Fruit fly (Drosophila melanogaster) whole organism, embryonic: ENCODE results near the gene CG43731.

Experiments
- Ada2b ChIP-seq: fragments of 200-800 bp; sonication (Bioruptor generic); IDR thresholded peaks from 2 replicates; pipeline ENCODE4 v1.3.6; 2022; ENCODE audit warnings: missing biosample characterization, missing genetic modification characterization
- Aef1 ChIP-seq: fragments of 200-800 bp; sonication (Bioruptor generic); IDR thresholded peaks from 3 replicates; pipeline ENCODE4 v1.3.6; 2022; ENCODE audit warnings: missing biosample characterization, missing genetic modification characterization
- Bgb ChIP-seq: fragments of 200-800 bp; sonication (Bioruptor generic); IDR thresholded peaks from 2 replicates; pipeline ENCODE4 v1.3.6; 2022; ENCODE audit warnings: missing biosample characterization, missing genetic modification characterization; ENCODE audit not compliant: partially characterized antibody
- BtbVII ChIP-seq: fragments of 200-800 bp; sonication (Bioruptor generic); optimal IDR thresholded peaks from 3 replicates; lab custom pipeline; 2017; ENCODE audit warnings: missing biosample characterization, mild to moderate bottlenecking, missing genetic modification characterization
- CG11723 ChIP-seq: fragments of 200-800 bp; sonication (Bioruptor generic); optimal IDR thresholded peaks from 2 replicates; lab custom pipeline; 2017; ENCODE audit warnings: missing biosample characterization, mild to moderate bottlenecking, missing genetic modification characterization
- CG13424 ChIP-seq: fragments of 200-800 bp; sonication (Bioruptor generic); optimal IDR thresholded peaks from 2 replicates; lab custom pipeline; 2019; ENCODE audit warnings: missing biosample characterization, mild to moderate bottlenecking, missing genetic modification characterization, moderate library complexity
- CG16813 ChIP-seq: fragments of 200-800 bp; sonication (Bioruptor generic); IDR thresholded peaks from 3 replicates; pipeline ENCODE4 v1.3.6; 2022; ENCODE audit warnings: missing biosample characterization, missing genetic modification characterization; ENCODE audit not compliant: partially characterized antibody
- CG42726 ChIP-seq: fragments of 200-800 bp; sonication (Bioruptor generic); IDR thresholded peaks from 2 replicates; pipeline ENCODE4 v1.3.6; 2022; ENCODE audit warnings: missing biosample characterization, missing genetic modification characterization; ENCODE audit not compliant: partially characterized antibody
- CG4820 ChIP-seq: fragments of 200-800 bp; sonication (Bioruptor generic); optimal IDR thresholded peaks from 3 replicates; lab custom pipeline; 2016; ENCODE audit warnings: missing biosample characterization, missing genetic modification characterization
- CG6689 ChIP-seq: fragments of 200-800 bp; sonication (Bioruptor generic); IDR thresholded peaks from 2 replicates; pipeline ENCODE4 v1.3.6; 2022; ENCODE audit warnings: missing biosample characterization, missing genetic modification characterization
- CG7271 ChIP-seq: fragments of 200-800 bp; sonication (Bioruptor generic); optimal IDR thresholded peaks from 2 replicates; lab custom pipeline; 2018; ENCODE audit warnings: missing biosample characterization, mild to moderate bottlenecking, missing genetic modification characterization, moderate library complexity
- CG7839 ChIP-seq: fragments of 200-800 bp; sonication (Bioruptor generic); optimal IDR thresholded peaks from 3 replicates; lab custom pipeline; 2018; ENCODE audit warnings: missing biosample characterization, mild to moderate bottlenecking, missing genetic modification characterization, moderate library complexity
- CG8924 ChIP-seq: fragments of 200-800 bp; optimal IDR thresholded peaks from 3 replicates; lab custom pipeline; 2019; ENCODE audit warnings: missing biosample characterization, mild to moderate bottlenecking, missing genetic modification characterization, moderate library complexity
- CG9727 ChIP-seq: fragments of 200-800 bp; sonication (Bioruptor generic); optimal IDR thresholded peaks from 3 replicates; lab custom pipeline; 2017; ENCODE audit warnings: missing biosample characterization, mild to moderate bottlenecking, missing genetic modification characterization
- Dbx ChIP-seq: fragments of 200-800 bp; sonication (Bioruptor generic); IDR thresholded peaks from 3 replicates; pipeline ENCODE4 v1.3.6; 2022; ENCODE audit warnings: missing biosample characterization, missing genetic modification characterization
- Doc2 ChIP-seq: fragments of 200-800 bp; sonication (Bioruptor generic); IDR thresholded peaks from 2 replicates; pipeline ENCODE4 v1.3.6; 2022; ENCODE audit warnings: missing biosample characterization, missing genetic modification characterization
- Gug ChIP-seq: fragments of 200-800 bp; sonication (Bioruptor generic); IDR thresholded peaks from 4 replicates; pipeline ENCODE4 v1.3.6; 2022; ENCODE audit warnings: missing biosample characterization, missing genetic modification characterization
- Hand ChIP-seq: fragments of 200-800 bp; sonication (Bioruptor generic); optimal IDR thresholded peaks from 2 replicates; lab custom pipeline; 2017; ENCODE audit warnings: mild to moderate bottlenecking, missing biosample characterization, missing genetic modification reagents, missing genetic modification characterization
- Hmr ChIP-seq: fragments of 200-800 bp; sonication (Bioruptor generic); optimal IDR thresholded peaks from 3 replicates; lab custom pipeline; 2017; ENCODE audit warnings: mild to moderate bottlenecking, missing biosample characterization, missing genetic modification reagents, missing genetic modification characterization
- Meics ChIP-seq: fragments of 200-800 bp; sonication (Bioruptor generic); optimal IDR thresholded peaks from 2 replicates; lab custom pipeline; 2017; ENCODE audit warnings: missing biosample characterization, mild to moderate bottlenecking, missing genetic modification characterization
- Oli ChIP-seq: fragments of 200-800 bp; sonication (Bioruptor generic); optimal IDR thresholded peaks from 2 replicates; lab custom pipeline; 2018; ENCODE audit warnings: missing biosample characterization, mild to moderate bottlenecking, missing genetic modification characterization, moderate library complexity
- PHDP ChIP-seq: fragments of 200-800 bp; sonication (Bioruptor generic); optimal IDR thresholded peaks from 3 replicates; lab custom pipeline; 2018; ENCODE audit warnings: missing biosample characterization, mild to moderate bottlenecking, missing genetic modification characterization, moderate library complexity
- Ptx1 ChIP-seq: fragments of 200-800 bp; sonication (Bioruptor generic); IDR thresholded peaks from 2 replicates; pipeline ENCODE4 v1.3.6; 2022; ENCODE audit warnings: missing biosample characterization, missing genetic modification characterization
- Rfx ChIP-seq: fragments of 200-800 bp; sonication (Bioruptor generic); IDR thresholded peaks from 2 replicates; pipeline ENCODE4 v1.3.6; 2022; ENCODE audit warnings: missing biosample characterization, missing genetic modification characterization
- Side ChIP-seq: fragments of 200-800 bp; sonication (Bioruptor generic); optimal IDR thresholded peaks from 2 replicates; lab custom pipeline; 2016; ENCODE audit warnings: missing biosample characterization, missing genetic modification characterization
- Six4 ChIP-seq: fragments of 200-800 bp; sonication (Bioruptor generic); optimal IDR thresholded peaks from 2 replicates; lab custom pipeline; 2016; ENCODE audit warnings: missing biosample characterization, missing genetic modification characterization
- Sox100B ChIP-seq: fragments of 200-800 bp; sonication (Bioruptor generic); optimal IDR thresholded peaks from 3 replicates; lab custom pipeline; 2018; ENCODE audit warnings: missing biosample characterization, mild to moderate bottlenecking, missing genetic modification characterization
- Xrp1 ChIP-seq: fragments of 200-800 bp; sonication (Bioruptor generic); IDR thresholded peaks from 2 replicates; pipeline ENCODE4 v1.3.6; 2022; ENCODE audit warnings: missing biosample characterization, missing genetic modification characterization
- bsh ChIP-seq, 2 experiments: fragments of 200-800 bp; sonication (Bioruptor generic); optimal IDR thresholded peaks; 2 replicates each; lab custom pipeline; 2017 to 2018; ENCODE audit warnings: mild to moderate bottlenecking in 2 of 2, missing biosample characterization in 2 of 2, missing genetic modification characterization in 2 of 2, moderate library complexity in 1 of 2
- chif ChIP-seq, 2 experiments: fragments of 200-800 bp; sonication (Bioruptor generic); optimal IDR thresholded peaks; 3 replicates each; lab custom pipeline; 2016; ENCODE audit warnings: missing biosample characterization in 2 of 2, missing genetic modification characterization in 2 of 2
- chinmo ChIP-seq: fragments of 200-800 bp; sonication (Bioruptor generic); IDR thresholded peaks from 4 replicates; pipeline ENCODE4 v1.3.6; 2022; ENCODE audit warnings: missing biosample characterization, missing genetic modification characterization; ENCODE audit not compliant: partially characterized antibody
- crc ChIP-seq: fragments of 200-800 bp; sonication (Bioruptor generic); optimal IDR thresholded peaks from 2 replicates; lab custom pipeline; 2016; ENCODE audit warnings: missing biosample characterization, missing genetic modification characterization
- cwo ChIP-seq: fragments of 200-800 bp; sonication (Bioruptor generic); optimal IDR thresholded peaks from 3 replicates; lab custom pipeline; 2017; ENCODE audit warnings: missing biosample characterization, missing genetic modification characterization, mild to moderate bottlenecking, moderate library complexity, missing genetic modification reagents
- en ChIP-seq: fragments of 200-800 bp; sonication (Bioruptor generic); optimal IDR thresholded peaks from 2 replicates; lab custom pipeline; 2016; ENCODE audit warnings: missing biosample characterization, missing genetic modification characterization
- esg ChIP-seq: fragments of 200-800 bp; sonication (Bioruptor generic); conservative IDR thresholded peaks from 2 replicates; pipeline ENCODE4 v1.3.6; 2022; ENCODE audit warnings: missing biosample characterization, missing genetic modification characterization
- grn ChIP-seq: fragments of 200-800 bp; sonication (Bioruptor generic); optimal IDR thresholded peaks from 3 replicates; lab custom pipeline; 2017; ENCODE audit warnings: missing biosample characterization, missing genetic modification characterization
- jigr1 ChIP-seq: fragments of 200-800 bp; sonication (Bioruptor generic); IDR thresholded peaks from 3 replicates; pipeline ENCODE4 v1.3.6; 2022; ENCODE audit warnings: missing biosample characterization, missing genetic modification characterization
- knrl ChIP-seq: fragments of 200-800 bp; sonication (Bioruptor generic); IDR thresholded peaks from 3 replicates; pipeline ENCODE4 v1.3.6; 2022; ENCODE audit warnings: missing biosample characterization, missing genetic modification characterization; ENCODE audit not compliant: partially characterized antibody
- lmd ChIP-seq: fragments of 200-800 bp; sonication (Bioruptor generic); IDR thresholded peaks from 2 replicates; pipeline ENCODE4 v1.3.6; 2022; ENCODE audit warnings: missing biosample characterization, missing genetic modification characterization
- mam ChIP-seq: fragments of 200-800 bp; sonication (Bioruptor generic); optimal IDR thresholded peaks from 3 replicates; lab custom pipeline; 2016; ENCODE audit warnings: missing biosample characterization, missing genetic modification characterization
- nmo ChIP-seq: fragments of 200-800 bp; sonication (Bioruptor generic); optimal IDR thresholded peaks from 2 replicates; lab custom pipeline; 2018; ENCODE audit warnings: missing biosample characterization, mild to moderate bottlenecking, missing genetic modification characterization, moderate library complexity
- org-1 ChIP-seq: fragments of 200-800 bp; sonication (Bioruptor generic); optimal IDR thresholded peaks from 2 replicates; lab custom pipeline; 2017; ENCODE audit warnings: missing biosample characterization, missing genetic modification characterization
- sd ChIP-seq: fragments of 200-800 bp; sonication (Bioruptor generic); optimal IDR thresholded peaks from 3 replicates; lab custom pipeline; 2018; ENCODE audit warnings: missing biosample characterization, mild to moderate bottlenecking, missing genetic modification characterization, moderate library complexity
- sens ChIP-seq: fragments of 200-800 bp; sonication (Bioruptor generic); peaks from one replicate; lab custom pipeline; 2016; ENCODE audit warnings: missing biosample characterization, missing genetic modification characterization
- usp ChIP-seq: fragments of >200 bp; optimal IDR thresholded peaks from 2 replicates; lab custom pipeline; 2017; ENCODE audit warnings: missing biosample characterization, missing genetic modification characterization
- wor ChIP-seq: fragments of 200-800 bp; sonication (Bioruptor generic); IDR thresholded peaks from 2 replicates; pipeline ENCODE4 v1.3.6; 2022; ENCODE audit warnings: missing biosample characterization, missing genetic modification characterization

The CG43731 gene

dm6 chr2L:19120196-19120950 is 18.5 kb downstream of the CG43731 start, which contains the start of gene Ddc (continued):
- TF ChIP-seq sd (tag; lab: Kevin White, UChicago) = peak; percentile 11
- TF ChIP-seq Hmr (GFP tag; lab: Kevin White, UChicago) = peak; percentile 5
- peak; percentile 17 for TF ChIP-seq cwo (GFP tag; lab: Kevin White, UChicago)
- TF ChIP-seq CG42726 (GFP tag; lab: Robert Waterston, UW) = 0 out of 2 replicates have a peak, but pooled peaks have one; percentile 33
- TF ChIP-seq chif (GFP tag; optimal IDR thresholded peaks at IDR 0.05; lab: Kevin White, UChicago) = no peak
- TF ChIP-seq Bgb (GFP tag; lab: Robert Waterston, UW) = peak; percentile 39
- 0 out of 3 replicates have a peak, but pooled peaks have one; percentile 32 for TF ChIP-seq Dbx
- peak; percentile 83; the same call in 1 of the 4 replicates for TF ChIP-seq chinmo (GFP tag; lab: Robert Waterston, UW)

- TF ChIP-seq wor (no peak), Oli (tag; lab: Kevin White, UChicago) (peak; percentile 52), org-1 (GFP tag; lab: Kevin White, UChicago) (peak; percentile 9), PHDP (tag; lab: Kevin White, UChicago) (peak; percentile 12), sens (GFP tag; lab: Kevin White, UChicago) (peak; percentile 89), Gug (peak; percentile 32; the same call in 1 of the 4 replicates), mam (GFP tag; lab: Kevin White, UChicago) (peak; percentile 31), Side (GFP tag; lab: Kevin White, UChicago) (peak; percentile 23), Ada2b (GFP tag; lab: Robert Waterston, UW) (peak; percentile 37; the same call in 1 of the 2 replicates), knrl (GFP tag; lab: Robert Waterston, UW) (no peak), CG13424 (tag; lab: Kevin White, UChicago) (no peak), Meics (GFP tag; lab: Kevin White, UChicago) (peak; percentile 60), lmd (peak; percentile 47), crc (GFP tag; lab: Kevin White, UChicago) (peak; percentile 6), CG9727 (GFP tag; lab: Kevin White, UChicago) (peak; percentile 44), Sox100B (GFP tag; lab: Kevin White, UChicago) (no peak), grn (no peak), CG16813 (GFP tag; lab: Robert Waterston, UW) (no peak), Dbx (no peak), en (GFP tag; lab: Kevin White, UChicago) (no peak), Rfx (peak; percentile 41; the same call in 1 of the 2 replicates), BtbVII (GFP tag; lab: Kevin White, UChicago) (peak; percentile 52), Aef1 (GFP tag; lab: Robert Waterston, UW) (no peak), CG7839 (peak; percentile 51), CG7271 (tag; lab: Kevin White, UChicago) (no peak), Six4 (GFP tag; lab: Kevin White, UChicago) (peak; percentile 0), chif (GFP tag; optimal IDR thresholded peaks at IDR 0.05; lab: Kevin White, UChicago) (peak in 1 of 2 experiments; percentile 12), Xrp1 (GFP tag; lab: Robert Waterston, UW) (peak; percentile 22; the same call in 1 of the 2 replicates), jigr1 (GFP tag; lab: Robert Waterston, UW) (no peak), CG8924 (tag; lab: Kevin White, UChicago) (no peak), Ptx1 (GFP tag; lab: Robert Waterston, UW) (peak; percentile 29; the same call in 1 of the 2 replicates), CG4820 (GFP tag; lab: Kevin White, UChicago) (peak; percentile 31), Hand (peak; percentile 25), nmo (GFP tag; lab: Kevin White, UChicago) (peak; percentile 25), bsh (GFP tag; optimal IDR thresholded peaks at IDR 0.05; lab: Kevin White, UChicago) (peak; percentile 3 to 25), esg (GFP tag; lab: Robert Waterston, UW) (peak; percentile 40; the same call in 1 of the 2 replicates), usp (GFP tag; lab: Kevin White, UChicago) (no peak), Doc2 (GFP tag; lab: Robert Waterston, UW) (no peak), CG11723 (GFP tag; lab: Kevin White, UChicago) (peak; percentile 5), CG6689 (GFP tag; lab: Robert Waterston, UW) (0 out of 2 replicates have a peak, but pooled peaks have one; percentile 23)
Observed at dm6 chr2L:19120984-19121383, 19.1 kb downstream of the CG43731 start.
